Worm (Caenorhabditis elegans) whole organism, L1 larva: ENCODE measurements around the gene spsb-2.

Experiments used
- C34B4.2 ChIP-seq: sonication (generic microtip); optimal IDR thresholded peaks from 2 replicates; lab custom pipeline; 2017; ENCODE audit warnings: mild to moderate bottlenecking, missing genetic modification characterization, missing compliant biosample characterization
- F16B12.6 ChIP-seq: fragments of 150-350 bp; optimal IDR thresholded peaks from 2 replicates; lab custom pipeline; 2014; ENCODE audit warnings: missing biosample characterization, missing genetic modification characterization
- Y116A8C.19 ChIP-seq: sonication (generic microtip); optimal IDR thresholded peaks from 2 replicates; lab custom pipeline; 2016; ENCODE audit warnings: missing compliant biosample characterization, missing genetic modification characterization, borderline replicate concordance
- alr-1 ChIP-seq: fragments of 200-800 bp; sonication (Bioruptor generic); optimal IDR thresholded peaks from 2 replicates; lab custom pipeline; 2018; ENCODE audit warnings: borderline replicate concordance, mild to moderate bottlenecking, missing genetic modification characterization, missing compliant biosample characterization
- aly-2 ChIP-seq: fragments of 150-350 bp; optimal IDR thresholded peaks from 2 replicates; lab custom pipeline; 2014; ENCODE audit warnings: missing biosample characterization, missing genetic modification characterization
- ama-1 ChIP-seq: fragments of 150-350 bp; optimal IDR thresholded peaks from 2 replicates; lab custom pipeline; 2014
- blmp-1 ChIP-seq: fragments of 150-350 bp; optimal IDR thresholded peaks from 2 replicates; lab custom pipeline; 2014; ENCODE audit warnings: missing biosample characterization, missing genetic modification characterization
- ceh-90 ChIP-seq: sonication (generic microtip); optimal IDR thresholded peaks from 2 replicates; lab custom pipeline; 2016; ENCODE audit warnings: missing genetic modification characterization, missing compliant biosample characterization
- dpl-1 ChIP-seq, 3 experiments: fragments of 150-350 bp in 2 of 3; sonication (generic microtip) in 1 of 3; optimal IDR thresholded peaks; 2 replicates each; lab custom pipeline; 2014 to 2017; ENCODE audit warnings: missing biosample characterization in 3 of 3, missing genetic modification characterization in 3 of 3, missing genetic modification reagents in 3 of 3
- egl-13 ChIP-seq: sonication (generic microtip); optimal IDR thresholded peaks from 2 replicates; lab custom pipeline; 2016; ENCODE audit warnings: missing genotype, missing genetic modification reagents, missing genetic modification characterization, missing compliant biosample characterization
- elt-3 ChIP-seq, 6 experiments: fragments of 150-350 bp in 1 of 6; sonication (generic microtip); optimal IDR thresholded peaks; 2 replicates each; lab custom pipeline; 2017 to 2018; ENCODE audit warnings: missing biosample characterization in 6 of 6, missing genetic modification characterization in 6 of 6, inconsistent platforms in 1 of 6
- fkh-4 ChIP-seq: sonication (generic microtip); optimal IDR thresholded peaks from 2 replicates; lab custom pipeline; 2016; ENCODE audit warnings: missing compliant biosample characterization, missing genetic modification characterization, borderline replicate concordance
- fkh-8 ChIP-seq: sonication (generic microtip); optimal IDR thresholded peaks from 2 replicates; lab custom pipeline; 2016; ENCODE audit warnings: mild to moderate bottlenecking, missing genetic modification characterization, missing compliant biosample characterization
- hlh-4 ChIP-seq: sonication (generic microtip); optimal IDR thresholded peaks from 2 replicates; lab custom pipeline; 2016; ENCODE audit warnings: mild to moderate bottlenecking, missing genetic modification characterization, missing compliant biosample characterization
- hpl-2 ChIP-seq: fragments of 150-350 bp; optimal IDR thresholded peaks from 2 replicates; lab custom pipeline; 2014; ENCODE audit warnings: missing biosample characterization, missing genetic modification reagents, missing genetic modification characterization
- irx-1 ChIP-seq: sonication (generic microtip); optimal IDR thresholded peaks from 2 replicates; lab custom pipeline; 2016; ENCODE audit warnings: missing genetic modification characterization, missing compliant biosample characterization
- isw-1 ChIP-seq: fragments of 200-800 bp; sonication (Bioruptor generic); IDR thresholded peaks from 2 replicates; pipeline ENCODE4 v1.3.6; 2022; ENCODE audit warnings: missing genetic modification characterization, missing compliant biosample characterization
- jun-1 ChIP-seq: fragments of 150-350 bp; optimal IDR thresholded peaks from 2 replicates; lab custom pipeline; 2014; ENCODE audit warnings: missing biosample characterization, missing genetic modification reagents, missing genetic modification characterization
- lin-14 ChIP-seq: fragments of 200-800 bp; sonication (Bioruptor generic); optimal IDR thresholded peaks from 2 replicates; lab custom pipeline; 2018; ENCODE audit warnings: mild to moderate bottlenecking, missing genetic modification characterization, moderate library complexity, missing compliant biosample characterization
- lin-15B ChIP-seq: fragments of 150-350 bp; sonication (generic microtip); optimal IDR thresholded peaks from 3 replicates; lab custom pipeline; 2014; ENCODE audit warnings: missing biosample characterization, missing genetic modification characterization
- lin-39 ChIP-seq: fragments of 150-350 bp; optimal IDR thresholded peaks from 2 replicates; lab custom pipeline; 2014; ENCODE audit warnings: missing biosample characterization, missing genetic modification reagents, missing genetic modification characterization
- lir-3 ChIP-seq: sonication (generic microtip); optimal IDR thresholded peaks from 2 replicates; lab custom pipeline; 2016; ENCODE audit warnings: mild to moderate bottlenecking, missing genetic modification characterization, moderate library complexity, missing compliant biosample characterization; ENCODE audit not compliant: poor library complexity
- lsy-2 ChIP-seq, 2 experiments: fragments of 150-350 bp; optimal IDR thresholded peaks; 2 replicates each; lab custom pipeline; 2014; ENCODE audit warnings: missing biosample characterization in 2 of 2, missing genetic modification characterization in 2 of 2
- mab-9 ChIP-seq: fragments of 200-800 bp; sonication (Bioruptor generic); IDR thresholded peaks from 2 replicates; pipeline ENCODE4 v1.3.6; 2022; ENCODE audit warnings: missing genetic modification reagents, missing genetic modification characterization, missing compliant biosample characterization
- mdl-1 ChIP-seq, 2 experiments: fragments of 150-350 bp; optimal IDR thresholded peaks; 2 replicates each; lab custom pipeline; 2014 to 2017; ENCODE audit warnings: missing biosample characterization in 2 of 2, missing genetic modification characterization in 2 of 2, inconsistent platforms in 1 of 2
- mef-2 ChIP-seq: fragments of 150-350 bp; optimal IDR thresholded peaks from 2 replicates; lab custom pipeline; 2014; ENCODE audit warnings: missing biosample characterization, missing genetic modification characterization
- mep-1 ChIP-seq: fragments of 150-350 bp; optimal IDR thresholded peaks from 2 replicates; lab custom pipeline; 2014; ENCODE audit warnings: missing biosample characterization, missing genetic modification characterization
- nhr-12 ChIP-seq: sonication (generic microtip); optimal IDR thresholded peaks from 2 replicates; lab custom pipeline; 2017; ENCODE audit warnings: missing biosample characterization, missing genetic modification characterization
- nhr-71 ChIP-seq: sonication (generic microtip); optimal IDR thresholded peaks from 2 replicates; lab custom pipeline; 2016; ENCODE audit warnings: mild to moderate bottlenecking, missing genetic modification characterization, moderate library complexity, missing compliant biosample characterization
- nhr-76 ChIP-seq: sonication (generic microtip); optimal IDR thresholded peaks from 2 replicates; lab custom pipeline; 2017; ENCODE audit warnings: missing biosample characterization, missing genetic modification characterization
- nhr-77 ChIP-seq: fragments of 150-350 bp; optimal IDR thresholded peaks from 2 replicates; lab custom pipeline; 2014; ENCODE audit warnings: missing biosample characterization, missing genetic modification characterization
- nhr-84 ChIP-seq: sonication (generic microtip); optimal IDR thresholded peaks from 2 replicates; lab custom pipeline; 2017; ENCODE audit warnings: missing biosample characterization, missing genetic modification characterization
- nhr-85 ChIP-seq: sonication (generic microtip); peaks from one replicate; lab custom pipeline; 2016; ENCODE audit warnings: missing genetic modification characterization, inconsistent platforms, missing compliant biosample characterization
- nhr-90 ChIP-seq: sonication (generic microtip); optimal IDR thresholded peaks from 2 replicates; lab custom pipeline; 2016; ENCODE audit warnings: mild to moderate bottlenecking, missing genetic modification characterization, missing compliant biosample characterization; ENCODE audit not compliant: poor library complexity
- pag-3 ChIP-seq: sonication (generic microtip); optimal IDR thresholded peaks from 2 replicates; lab custom pipeline; 2017; ENCODE audit warnings: missing genetic modification characterization, mild to moderate bottlenecking, missing compliant biosample characterization, antibody characterized with exemption, borderline replicate concordance; ENCODE audit not compliant: insufficient read depth
- pax-3 ChIP-seq: fragments of 200-800 bp; sonication (Bioruptor generic); optimal IDR thresholded peaks from 2 replicates; lab custom pipeline; 2018; ENCODE audit warnings: mild to moderate bottlenecking, missing genetic modification characterization, moderate library complexity, missing compliant biosample characterization
- snpc-4 ChIP-seq: fragments of 150-350 bp; optimal IDR thresholded peaks from 2 replicates; lab custom pipeline; 2014; ENCODE audit warnings: missing biosample characterization, missing genetic modification characterization
- sox-4 ChIP-seq: sonication (generic microtip); optimal IDR thresholded peaks from 2 replicates; lab custom pipeline; 2016; ENCODE audit warnings: missing genetic modification characterization, missing compliant biosample characterization
- sup-37 ChIP-seq: fragments of 200-800 bp; sonication (Bioruptor generic); optimal IDR thresholded peaks from 2 replicates; lab custom pipeline; 2018; ENCODE audit warnings: mild to moderate bottlenecking, missing genetic modification characterization, missing compliant biosample characterization
- swsn-7 ChIP-seq: sonication (generic microtip); optimal IDR thresholded peaks from 2 replicates; lab custom pipeline; 2016; ENCODE audit warnings: missing genetic modification characterization, missing compliant biosample characterization
- tbx-2 ChIP-seq: sonication (generic microtip); optimal IDR thresholded peaks from 2 replicates; lab custom pipeline; 2016; ENCODE audit warnings: missing genetic modification characterization, missing compliant biosample characterization
- tlp-1 ChIP-seq: fragments of 150-350 bp; optimal IDR thresholded peaks from 2 replicates; lab custom pipeline; 2014; ENCODE audit warnings: missing biosample characterization, missing genetic modification characterization
- unc-62 ChIP-seq: fragments of 150-350 bp; optimal IDR thresholded peaks from 2 replicates; lab custom pipeline; 2014; ENCODE audit warnings: missing biosample characterization, missing genetic modification reagents, missing genetic modification characterization
- vab-15 ChIP-seq: sonication (generic microtip); optimal IDR thresholded peaks from 2 replicates; lab custom pipeline; 2017; ENCODE audit warnings: missing genotype, mild to moderate bottlenecking, missing genetic modification characterization, missing compliant biosample characterization
- zag-1 ChIP-seq: fragments of 150-350 bp; optimal IDR thresholded peaks from 2 replicates; lab custom pipeline; 2014; ENCODE audit warnings: missing biosample characterization, missing genetic modification characterization
- ztf-4 ChIP-seq: fragments of 150-350 bp; optimal IDR thresholded peaks from 2 replicates; lab custom pipeline; 2014; ENCODE audit warnings: missing biosample characterization, missing genetic modification characterization

The spsb-2 gene

ce11 chrII:15258668-15259067 is 28.5 kb downstream of the spsb-2 start (continued):
- TF ChIP-seq mab-9 (GFP tag; lab: Robert Waterston, UW): no peak
- TF ChIP-seq snpc-4 (tag; lab: Kevin White, UChicago): no peak
- no peak for TF ChIP-seq nhr-84
- no peak for TF ChIP-seq nhr-85 (tag; lab: Kevin White, UChicago)
- no peak for TF ChIP-seq hlh-4
- TF ChIP-seq mep-1 (tag; lab: Kevin White, UChicago): peak; percentile 15

ce11 chrII:15260551-15260950 is 30.4 kb downstream of the spsb-2 start:
- TF ChIP-seq blmp-1 (tag; lab: Kevin White, UChicago) (peak; percentile 89), jun-1 (no peak), nhr-90 (tag; lab: Kevin White, UChicago) (no peak)

- TF ChIP-seq lin-15B (tag; lab: Kevin White, UChicago) (no peak), ama-1 (lab: Kevin White, UChicago) (no peak), swsn-7 (tag; lab: Kevin White, UChicago) (no peak), sox-4 (tag; lab: Kevin White, UChicago) (no peak), ceh-90 (no peak), ztf-4 (tag; lab: Kevin White, UChicago) (no peak), nhr-71 (no peak), dpl-1 (GFP tag; optimal IDR thresholded peaks at IDR 0.05; lab: Kevin White, UChicago) (no peak), sup-37 (GFP tag; lab: Kevin White, UChicago) (no peak), nhr-76 (tag; lab: Kevin White, UChicago) (no peak), aly-2 (no peak)
Observed at ce11 chrII:15261082-15261481, 30.9 kb downstream of the spsb-2 start.

ce11 chrII:15263054-15263755 is 33.1 kb downstream of the spsb-2 start:
- TF ChIP-seq nhr-90 (tag; lab: Kevin White, UChicago): peak; percentile 64
- no peak for TF ChIP-seq fkh-8
- no peak for TF ChIP-seq ceh-90
- TF ChIP-seq isw-1: no peak
- TF ChIP-seq aly-2: no peak
- TF ChIP-seq egl-13 (tag; lab: Kevin White, UChicago): no peak
- peak; percentile 44 to 71 for TF ChIP-seq lsy-2 (tag; optimal IDR thresholded peaks at IDR 0.05; lab: Kevin White, UChicago)
- TF ChIP-seq mab-9 (GFP tag; lab: Robert Waterston, UW): no peak
- no peak for TF ChIP-seq C34B4.2 (tag; lab: Kevin White, UChicago)
- TF ChIP-seq tbx-2 (tag; lab: Kevin White, UChicago): peak; percentile 64
- no peak for TF ChIP-seq alr-1 (tag; lab: Kevin White, UChicago)
- TF ChIP-seq snpc-4 (tag; lab: Kevin White, UChicago): peak; percentile 8
- no peak for TF ChIP-seq sox-4 (tag; lab: Kevin White, UChicago)
- TF ChIP-seq zag-1: no peak
- no peak for TF ChIP-seq pax-3 (tag; lab: Kevin White, UChicago)
- no peak for TF ChIP-seq F16B12.6
- peak; percentile 28 for TF ChIP-seq irx-1 (tag; lab: Kevin White, UChicago)
- TF ChIP-seq vab-15 (tag; lab: Kevin White, UChicago): no peak
- TF ChIP-seq mef-2: no peak
- TF ChIP-seq mdl-1 (tag; optimal IDR thresholded peaks at IDR 0.05; lab: Kevin White, UChicago): peak in 1 of 2 experiments; percentile 79
- no peak for TF ChIP-seq lin-39 (tag; lab: Kevin White, UChicago)
- TF ChIP-seq lir-3 (tag; lab: Kevin White, UChicago): no peak
- peak in 4 of 6 experiments; percentile 8 to 84 (median 66) for TF ChIP-seq elt-3 (tag; optimal IDR thresholded peaks at IDR 0.05; lab: Kevin White, UChicago)
- no peak for TF ChIP-seq fkh-4
- TF ChIP-seq unc-62 (GFP tag; lab: Kevin White, UChicago): no peak
- peak; percentile 93 for TF ChIP-seq nhr-77 (tag; lab: Kevin White, UChicago)
- TF ChIP-seq hpl-2 (GFP tag; lab: Kevin White, UChicago): no peak
- TF ChIP-seq mep-1 (tag; lab: Kevin White, UChicago): peak; percentile 75
- TF ChIP-seq lin-14 (GFP tag; lab: Kevin White, UChicago): peak; percentile 88
- no peak for TF ChIP-seq Y116A8C.19
- no peak for TF ChIP-seq nhr-12 (tag; lab: Kevin White, UChicago)
- TF ChIP-seq pag-3 (tag; lab: Kevin White, UChicago): no peak
- no peak for TF ChIP-seq tlp-1
